Fruit fly (Drosophila melanogaster) whole organism, larva: ENCODE results near the gene CheA87a.

Experiments
- noc ChIP-seq: fragments of 200-800 bp; sonication (Bioruptor generic); optimal IDR thresholded peaks from 3 replicates; lab custom pipeline; 2019; ENCODE audit warnings: missing biosample characterization, mild to moderate bottlenecking, missing genetic modification characterization, moderate library complexity

The CheA87a gene

dm6 chr3R:13369348-13369747 lies at the start of gene CheA87a:
TSS of gene CheA87a (plus strand) at chr3R:13369648.
- TF ChIP-seq noc (tag; lab: Kevin White, UChicago) = no peak

dm6 chr3R:13319873-13320272 lies 49.6 kb upstream of the CheA87a start:
- no peak for TF ChIP-seq noc (tag; lab: Kevin White, UChicago)

dm6 chr3R:13333031-13333430 lies 36.4 kb upstream of the CheA87a start:
- no peak for TF ChIP-seq noc (tag; lab: Kevin White, UChicago)

dm6 chr3R:13334007-13334406 lies 35.4 kb upstream of the CheA87a start, which contains the start of gene PK2-R2:
TSS of gene PK2-R2 (minus strand) at chr3R:13334166.
- no peak for TF ChIP-seq noc (tag; lab: Kevin White, UChicago)

- no peak for TF ChIP-seq noc (tag; lab: Kevin White, UChicago)
Observed at dm6 chr3R:13338030-13338429, 31.4 kb upstream of the CheA87a start, which contains the start of gene PK2-R1. TSS of gene PK2-R1 (plus strand) at chr3R:13338330.

- TF ChIP-seq noc (tag; lab: Kevin White, UChicago) = no peak
Observed at dm6 chr3R:13353373-13353772, 16.1 kb upstream of the CheA87a start, which contains the start of gene mthl12. TSS of gene mthl12 (plus strand) at chr3R:13353673.

- no peak for TF ChIP-seq noc (tag; lab: Kevin White, UChicago)
Observed at dm6 chr3R:13356960-13357359, 12.5 kb upstream of the CheA87a start.

dm6 chr3R:13360108-13360507 lies 9.3 kb upstream of the CheA87a start:
- TF ChIP-seq noc (tag; lab: Kevin White, UChicago) = no peak

dm6 chr3R:13363347-13363994 lies 6.0 kb upstream of the CheA87a start:
- peak; percentile 24 for TF ChIP-seq noc (tag; lab: Kevin White, UChicago)

dm6 chr3R:13364175-13365174 lies 5.0 kb upstream of the CheA87a start, which contains the start of gene Dic1:
TSS of gene Dic1 (plus strand) at chr3R:13364938.
- peak; percentile 99 for TF ChIP-seq noc (tag; lab: Kevin White, UChicago)

- TF ChIP-seq noc (tag; lab: Kevin White, UChicago) = no peak
Observed at dm6 chr3R:13365665-13366414, 3.6 kb upstream of the CheA87a start.

- TF ChIP-seq noc (tag; lab: Kevin White, UChicago) = peak; percentile 46
Observed at dm6 chr3R:13366561-13367518, 2.6 kb upstream of the CheA87a start, which contains the start of gene Elp6. TSS of gene Elp6 (minus strand) at chr3R:13366910.

- TF ChIP-seq noc (tag; lab: Kevin White, UChicago) = peak; percentile 88
Observed at dm6 chr3R:13371840-13372680, 2.6 kb downstream of the CheA87a start, which contains the start of the genes Lip3 and CG34309. TSS of gene Lip3 (minus strand) at chr3R:13371904. TSS of gene CG34309 (plus strand) at chr3R:13372630.
